Fruit fly (Drosophila melanogaster): ENCODE measurements around the gene CG9119.
A peak's percentile ranks its signal among the peaks of the same experiment; 100 is the strongest.

The CG9119 gene

dm6 chr3L:1188936-1189659 lies 15.5 kb downstream of the CG9119 start, which contains the start of gene CG13912 (continued):
- TF ChIP-seq unpg (GFP tag; optimal IDR thresholded peaks at IDR 0.05) (no peak), Atf-2 (GFP tag; optimal IDR thresholded peaks at IDR 0.05) (no peak), CG9437 (GFP tag; optimal IDR thresholded peaks at IDR 0.05) (peak; percentile 86), sd (tag; optimal IDR thresholded peaks at IDR 0.05) (peak; percentile 96), pan (optimal IDR thresholded peaks at IDR 0.05) (no peak), pan (GFP tag; optimal IDR thresholded peaks at IDR 0.05 in 1 of 2, IDR thresholded peaks at IDR 0.05 in 1 of 2) (no peak), knrl (GFP tag; IDR thresholded peaks at IDR 0.05; ENCODE audit: partially characterized antibody) (peak; percentile 45; the same call in 1 of the 3 replicates), PHDP (tag; optimal IDR thresholded peaks at IDR 0.05) (no peak), CG17359 (tag; optimal IDR thresholded peaks at IDR 0.05) (no peak), Mrtf (GFP tag; IDR thresholded peaks at IDR 0.05) (no peak), ftz-f1 (GFP tag; optimal IDR thresholded peaks at IDR 0.05) (no peak), CrebB (tag; optimal IDR thresholded peaks at IDR 0.05) (no peak), CG15601 (tag; optimal IDR thresholded peaks at IDR 0.05) (peak; percentile 96), CG9932 (GFP tag; IDR thresholded peaks at IDR 0.05) (no peak), ssp (GFP tag; IDR thresholded peaks at IDR 0.05) (no peak), CG7556 (GFP tag; optimal IDR thresholded peaks at IDR 0.05) (no peak), insv (GFP tag; optimal IDR thresholded peaks at IDR 0.05) (no peak), CG17186 (GFP tag; optimal IDR thresholded peaks at IDR 0.05) (no peak), al (GFP tag; IDR thresholded peaks at IDR 0.05) (no peak), B-H1 (GFP tag; IDR thresholded peaks at IDR 0.05) (no peak), wdn (GFP tag; IDR thresholded peaks at IDR 0.05) (no peak), Dfd (GFP tag; optimal IDR thresholded peaks at IDR 0.05) (no peak), CG2199 (GFP tag; IDR thresholded peaks at IDR 0.05) (peak; percentile 90; the same call in 2 of the 3 replicates), CG12104 (GFP tag; optimal IDR thresholded peaks at IDR 0.05) (no peak), Adf1 (GFP tag; IDR thresholded peaks at IDR 0.05) (peak; percentile 25; the same call in 1 of the 2 replicates), corto (GFP tag; optimal IDR thresholded peaks at IDR 0.05) (no peak), Usf (GFP tag; optimal IDR thresholded peaks at IDR 0.05) (no peak), otp (GFP tag; IDR thresholded peaks at IDR 0.05) (no peak), crol (GFP tag; IDR thresholded peaks at IDR 0.05) (no peak), Meics (GFP tag; optimal IDR thresholded peaks at IDR 0.05) (peak; percentile 99), twi (tag; optimal IDR thresholded peaks at IDR 0.05) (no peak), Hey (tag; optimal IDR thresholded peaks at IDR 0.05) (peak; percentile 25), CG10565 (GFP tag; optimal IDR thresholded peaks at IDR 0.05) (no peak), CG3726 (GFP tag; IDR thresholded peaks at IDR 0.05) (no peak), CG4424 (GFP tag; optimal IDR thresholded peaks at IDR 0.05) (no peak), CG8388 (GFP tag; optimal IDR thresholded peaks at IDR 0.05) (no peak), CG10979 (tag; optimal IDR thresholded peaks at IDR 0.05) (no peak), D19A (tag; optimal IDR thresholded peaks at IDR 0.05) (no peak), CG3995 (GFP tag; optimal IDR thresholded peaks at IDR 0.05) (no peak), CG3163 (GFP tag; optimal IDR thresholded peaks at IDR 0.05) (no peak), Xrp1 (GFP tag; IDR thresholded peaks at IDR 0.05) (no peak), tup (GFP tag; optimal IDR thresholded peaks at IDR 0.05) (no peak), tll (GFP tag; optimal IDR thresholded peaks at IDR 0.05) (no peak), CG16779 (GFP tag; IDR thresholded peaks at IDR 0.05) (no peak), Dbx (GFP tag; IDR thresholded peaks at IDR 0.05) (no peak), usp (GFP tag; optimal IDR thresholded peaks at IDR 0.05) (no peak), CG42726 (GFP tag; IDR thresholded peaks at IDR 0.05; ENCODE audit: partially characterized antibody) (peak; percentile 76), CG14965 (GFP tag; optimal IDR thresholded peaks at IDR 0.05; ENCODE audit: borderline replicate concordance) (no peak), Scr (GFP tag; IDR thresholded peaks at IDR 0.05; ENCODE audit: partially characterized antibody) (no peak), CG11247 (GFP tag; IDR thresholded peaks at IDR 0.05) (no peak)
